Fruit fly (Drosophila melanogaster) whole organism, embryonic: Measurements from ENCODE around the gene CG7806.
A peak's percentile ranks its signal among the peaks of the same experiment; 100 is the strongest.

Source experiments
- Bgb ChIP-seq: fragments of 200-800 bp; sonication (Bioruptor generic); IDR thresholded peaks from 2 replicates; pipeline ENCODE4 v1.3.6; 2022; ENCODE audit warnings: missing biosample characterization, missing genetic modification characterization; ENCODE audit not compliant: partially characterized antibody
- Blimp-1 ChIP-seq: fragments of 200-800 bp; sonication (Bioruptor generic); optimal IDR thresholded peaks from 3 replicates; lab custom pipeline; 2018; ENCODE audit warnings: missing biosample characterization, missing genetic modification characterization, mild to moderate bottlenecking, moderate library complexity, missing genetic modification reagents
- CG11504 ChIP-seq: fragments of 200-800 bp; sonication (Bioruptor generic); optimal IDR thresholded peaks from 3 replicates; lab custom pipeline; 2019; ENCODE audit warnings: missing biosample characterization, mild to moderate bottlenecking, missing genetic modification characterization, moderate library complexity
- CG12155 ChIP-seq: fragments of 200-800 bp; sonication (Bioruptor generic); optimal IDR thresholded peaks from 3 replicates; lab custom pipeline; 2016; ENCODE audit warnings: missing biosample characterization, missing genetic modification characterization
- CG12299 ChIP-seq: fragments of 200-800 bp; sonication (Bioruptor generic); optimal IDR thresholded peaks from 2 replicates; lab custom pipeline; 2018; ENCODE audit warnings: missing biosample characterization, mild to moderate bottlenecking, missing genetic modification characterization
- CG12769 ChIP-seq: fragments of 200-800 bp; sonication (Bioruptor generic); optimal IDR thresholded peaks from 2 replicates; lab custom pipeline; 2019; ENCODE audit warnings: missing biosample characterization, mild to moderate bottlenecking, missing genetic modification characterization, moderate library complexity
- CG1602 ChIP-seq: fragments of 200-800 bp; sonication (Bioruptor generic); optimal IDR thresholded peaks from 3 replicates; lab custom pipeline; 2016; ENCODE audit warnings: missing biosample characterization, missing genetic modification characterization
- CG17802 ChIP-seq: fragments of 200-800 bp; sonication (Bioruptor generic); optimal IDR thresholded peaks from 2 replicates; lab custom pipeline; 2018; ENCODE audit warnings: missing biosample characterization, mild to moderate bottlenecking, missing genetic modification characterization, moderate library complexity
- CG17912 ChIP-seq: fragments of 200-800 bp; sonication (Bioruptor generic); optimal IDR thresholded peaks from 2 replicates; lab custom pipeline; 2018; ENCODE audit warnings: missing biosample characterization, mild to moderate bottlenecking, missing genetic modification characterization
- CG31388 ChIP-seq: fragments of 200-800 bp; sonication (Bioruptor generic); optimal IDR thresholded peaks from 2 replicates; lab custom pipeline; 2016; ENCODE audit warnings: missing biosample characterization, missing genetic modification characterization
- CG32532 ChIP-seq: fragments of 200-800 bp; sonication (Bioruptor generic); IDR thresholded peaks from 2 replicates; pipeline ENCODE4 v1.3.6; 2022; ENCODE audit warnings: missing biosample characterization, missing genetic modification characterization
- CG3407 ChIP-seq: fragments of 200-800 bp; sonication (Bioruptor generic); optimal IDR thresholded peaks from 2 replicates; lab custom pipeline; 2018; ENCODE audit warnings: missing biosample characterization, mild to moderate bottlenecking, missing genetic modification characterization
- CG4404 ChIP-seq: fragments of 200-800 bp; sonication (Bioruptor generic); IDR thresholded peaks from 2 replicates; pipeline ENCODE4 v1.3.6; 2022; ENCODE audit warnings: missing biosample characterization, missing genetic modification characterization
- CG4820 ChIP-seq: fragments of 200-800 bp; sonication (Bioruptor generic); optimal IDR thresholded peaks from 3 replicates; lab custom pipeline; 2016; ENCODE audit warnings: missing biosample characterization, missing genetic modification characterization
- CG7963 ChIP-seq: fragments of 200-800 bp; sonication (Bioruptor generic); IDR thresholded peaks from 3 replicates; pipeline ENCODE4 v1.3.6; 2022; ENCODE audit warnings: missing biosample characterization, missing genetic modification characterization; ENCODE audit not compliant: partially characterized antibody
- CG7987 ChIP-seq: fragments of 200-800 bp; sonication (Bioruptor generic); optimal IDR thresholded peaks from 2 replicates; lab custom pipeline; 2018; ENCODE audit warnings: missing biosample characterization, mild to moderate bottlenecking, missing genetic modification characterization, moderate library complexity
- CG8290 ChIP-seq, 3 experiments: fragments of 200-800 bp; sonication (Bioruptor generic); optimal IDR thresholded peaks; 2 replicates each; lab custom pipeline; 2016 to 2019; ENCODE audit warnings: missing biosample characterization in 3 of 3, missing genetic modification characterization in 3 of 3, mild to moderate bottlenecking in 2 of 3, moderate library complexity in 1 of 3
- CrebB ChIP-seq: fragments of 200-800 bp; sonication (Bioruptor generic); optimal IDR thresholded peaks from 3 replicates; lab custom pipeline; 2018; ENCODE audit warnings: missing biosample characterization, mild to moderate bottlenecking, missing genetic modification characterization
- E2f1 ChIP-seq: fragments of 200-800 bp; sonication (Bioruptor generic); IDR thresholded peaks from 2 replicates; pipeline ENCODE4 v1.3.6; 2022; ENCODE audit warnings: missing biosample characterization, missing genetic modification characterization
- H15 ChIP-seq: fragments of 200-800 bp; sonication (Bioruptor generic); IDR thresholded peaks from 3 replicates; pipeline ENCODE4 v1.3.6; 2022; ENCODE audit warnings: missing biosample characterization, missing genetic modification characterization
- HHEX ChIP-seq: fragments of 200-800 bp; sonication (Bioruptor generic); optimal IDR thresholded peaks from 3 replicates; lab custom pipeline; 2017; ENCODE audit warnings: missing biosample characterization, mild to moderate bottlenecking, missing genetic modification characterization, missing genetic modification reagents
- HLH4C ChIP-seq: fragments of 200-800 bp; sonication (Bioruptor generic); IDR thresholded peaks from 3 replicates; pipeline ENCODE4 v1.3.6; 2022; ENCODE audit warnings: missing biosample characterization, missing genetic modification characterization; ENCODE audit not compliant: partially characterized antibody
- HmgZ ChIP-seq: fragments of 200-800 bp; sonication (Bioruptor generic); optimal IDR thresholded peaks from 2 replicates; lab custom pipeline; 2018; ENCODE audit warnings: missing biosample characterization, mild to moderate bottlenecking, missing genetic modification characterization
- Myb ChIP-seq: fragments of 200-800 bp; sonication (Bioruptor generic); optimal IDR thresholded peaks from 2 replicates; lab custom pipeline; 2016; ENCODE audit warnings: missing biosample characterization, missing genetic modification characterization
- NFAT ChIP-seq: fragments of 200-800 bp; sonication (Bioruptor generic); IDR thresholded peaks from 2 replicates; pipeline ENCODE4 v1.3.6; 2022; ENCODE audit warnings: missing biosample characterization, missing genetic modification characterization
- Neu2 ChIP-seq: fragments of 200-800 bp; sonication (Bioruptor generic); optimal IDR thresholded peaks from 3 replicates; lab custom pipeline; 2016; ENCODE audit warnings: missing biosample characterization, missing genetic modification characterization, borderline replicate concordance
- Ptx1 ChIP-seq: fragments of 200-800 bp; sonication (Bioruptor generic); IDR thresholded peaks from 2 replicates; pipeline ENCODE4 v1.3.6; 2022; ENCODE audit warnings: missing biosample characterization, missing genetic modification characterization
- Side ChIP-seq: fragments of 200-800 bp; sonication (Bioruptor generic); optimal IDR thresholded peaks from 2 replicates; lab custom pipeline; 2016; ENCODE audit warnings: missing biosample characterization, missing genetic modification characterization
- Vsx1 ChIP-seq: fragments of 200-800 bp; sonication (Bioruptor generic); optimal IDR thresholded peaks from 2 replicates; lab custom pipeline; 2017; ENCODE audit warnings: missing biosample characterization, mild to moderate bottlenecking, missing genetic modification characterization, missing genetic modification reagents
- ase ChIP-seq: fragments of 200-800 bp; sonication (Bioruptor generic); IDR thresholded peaks from 3 replicates; pipeline ENCODE4 v1.3.6; 2022; ENCODE audit warnings: missing biosample characterization, missing genetic modification characterization
- ato ChIP-seq: fragments of 200-800 bp; sonication (Bioruptor generic); IDR thresholded peaks from 2 replicates; pipeline ENCODE4 v1.3.6; 2022; ENCODE audit warnings: missing biosample characterization, missing genetic modification characterization; ENCODE audit not compliant: partially characterized antibody
- bowl ChIP-seq: fragments of 200-800 bp; sonication (Bioruptor generic); IDR thresholded peaks from 2 replicates; pipeline ENCODE4 v1.3.6; 2022; ENCODE audit warnings: missing biosample characterization, missing genetic modification characterization
- chm ChIP-seq: fragments of 200-800 bp; sonication (Bioruptor generic); IDR thresholded peaks from 2 replicates; pipeline ENCODE4 v1.3.6; 2022; ENCODE audit warnings: missing biosample characterization, missing genetic modification characterization
- chn ChIP-seq: fragments of 200-800 bp; sonication (Bioruptor generic); optimal IDR thresholded peaks from 2 replicates; lab custom pipeline; 2016; ENCODE audit warnings: missing biosample characterization, missing genetic modification characterization
- gcm ChIP-seq: fragments of 200-800 bp; sonication (Bioruptor generic); optimal IDR thresholded peaks from 2 replicates; lab custom pipeline; 2019; ENCODE audit warnings: missing biosample characterization, mild to moderate bottlenecking, missing genetic modification characterization, moderate library complexity
- grau ChIP-seq: fragments of 200-800 bp; optimal IDR thresholded peaks from 3 replicates; lab custom pipeline; 2019; ENCODE audit warnings: missing biosample characterization, mild to moderate bottlenecking, missing genetic modification characterization, moderate library complexity
- grn ChIP-seq: fragments of 200-800 bp; sonication (Bioruptor generic); optimal IDR thresholded peaks from 3 replicates; lab custom pipeline; 2017; ENCODE audit warnings: missing biosample characterization, missing genetic modification characterization
- gsb-n ChIP-seq: fragments of 200-800 bp; sonication (Bioruptor generic); optimal IDR thresholded peaks from 3 replicates; lab custom pipeline; 2018; ENCODE audit warnings: missing biosample characterization, mild to moderate bottlenecking, missing genetic modification characterization
- jing ChIP-seq: fragments of 200-800 bp; sonication (Bioruptor generic); optimal IDR thresholded peaks from 2 replicates; lab custom pipeline; 2018; ENCODE audit warnings: missing biosample characterization, mild to moderate bottlenecking, missing genetic modification characterization
- kah ChIP-seq: fragments of 200-800 bp; sonication (Bioruptor generic); optimal IDR thresholded peaks from 2 replicates; lab custom pipeline; 2018; ENCODE audit warnings: missing biosample characterization, mild to moderate bottlenecking, missing genetic modification characterization
- klu ChIP-seq: fragments of 200-800 bp; sonication (Bioruptor generic); IDR thresholded peaks from 2 replicates; pipeline ENCODE4 v1.3.6; 2022; ENCODE audit warnings: missing biosample characterization, missing genetic modification characterization
- lbe ChIP-seq: fragments of 200-800 bp; sonication (Bioruptor generic); optimal IDR thresholded peaks from 2 replicates; lab custom pipeline; 2016; ENCODE audit warnings: missing biosample characterization, mild to moderate bottlenecking, missing genetic modification characterization
- mld ChIP-seq: fragments of 200-800 bp; sonication (Bioruptor generic); IDR thresholded peaks from 3 replicates; pipeline ENCODE4 v1.3.6; 2022; ENCODE audit warnings: missing biosample characterization, missing genetic modification characterization; ENCODE audit not compliant: partially characterized antibody
- pum ChIP-seq: fragments of 200-800 bp; sonication (Bioruptor generic); optimal IDR thresholded peaks from 2 replicates; lab custom pipeline; 2016; ENCODE audit warnings: missing biosample characterization, missing genetic modification characterization
- pzg ChIP-seq: fragments of 200-800 bp; sonication (Bioruptor generic); optimal IDR thresholded peaks from 3 replicates; lab custom pipeline; 2018; ENCODE audit warnings: missing biosample characterization, mild to moderate bottlenecking, missing genetic modification characterization, moderate library complexity
- sisA ChIP-seq: fragments of 200-800 bp; sonication (Bioruptor generic); IDR thresholded peaks from 2 replicates; pipeline ENCODE4 v1.3.6; 2022; ENCODE audit warnings: missing biosample characterization, missing genetic modification characterization
- sr ChIP-seq: fragments of 200-800 bp; sonication (Bioruptor generic); IDR thresholded peaks from 3 replicates; pipeline ENCODE4 v1.3.6; 2022; ENCODE audit warnings: missing biosample characterization, missing genetic modification characterization
- sug ChIP-seq: fragments of 200-800 bp; optimal IDR thresholded peaks from 2 replicates; lab custom pipeline; 2019; ENCODE audit warnings: missing biosample characterization, mild to moderate bottlenecking, missing genetic modification characterization, moderate library complexity
- twi ChIP-seq: fragments of 200-800 bp; optimal IDR thresholded peaks from 2 replicates; lab custom pipeline; 2019; ENCODE audit warnings: missing biosample characterization, mild to moderate bottlenecking, missing genetic modification characterization, moderate library complexity

The CG7806 gene

DNA sequence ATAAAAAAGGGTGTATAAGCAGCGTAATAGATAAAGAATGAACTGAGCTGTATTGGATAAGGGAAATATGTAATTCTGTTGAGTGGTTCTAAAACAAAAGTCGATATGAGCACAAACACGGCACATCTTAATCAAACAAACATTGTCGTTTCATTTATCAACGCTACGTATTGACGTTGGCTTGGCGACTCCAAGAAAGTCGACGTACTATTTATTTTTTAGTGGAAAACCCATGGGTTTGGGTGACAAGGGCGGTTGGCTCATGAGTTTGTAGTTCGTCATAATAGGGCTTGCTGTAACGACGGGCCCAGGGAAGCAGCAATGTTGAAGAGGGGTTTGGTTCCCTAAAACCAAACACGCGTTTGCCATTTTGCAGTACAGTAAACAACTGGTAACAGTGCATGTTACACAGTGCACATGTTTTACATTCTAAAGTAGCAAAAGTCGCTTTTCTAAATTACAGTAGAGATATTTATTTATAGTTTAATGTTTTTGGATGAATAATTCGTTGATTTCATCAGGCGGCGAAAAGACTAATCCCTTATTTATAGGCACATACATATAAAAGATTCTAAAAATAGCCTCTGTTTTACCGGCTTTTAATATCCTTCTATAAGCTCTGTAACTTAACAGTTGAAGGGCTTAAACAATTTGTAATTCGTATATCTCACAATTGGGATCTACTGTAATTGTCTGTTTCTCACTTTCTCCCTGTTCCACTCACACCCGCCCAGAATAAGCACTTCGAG, 50.2 kb downstream of the CG7806 start (continued):
- no peak for TF ChIP-seq chn (GFP tag; lab: Kevin White, UChicago)
- TF ChIP-seq CG17912 (GFP tag; lab: Kevin White, UChicago): no peak
- no peak for TF ChIP-seq Neu2 (GFP tag; lab: Kevin White, UChicago)
- TF ChIP-seq Bgb: no peak
- TF ChIP-seq H15 (GFP tag; lab: Robert Waterston, UW): no peak
- no peak for TF ChIP-seq CG12155 (GFP tag; lab: Kevin White, UChicago)
- no peak for TF ChIP-seq gcm (GFP tag; lab: Kevin White, UChicago)
- TF ChIP-seq Side: no peak
- peak; percentile 26 for TF ChIP-seq lbe
- TF ChIP-seq jing (GFP tag; lab: Kevin White, UChicago): no peak
- no peak for TF ChIP-seq CG31388 (GFP tag; lab: Kevin White, UChicago)
- TF ChIP-seq Vsx1: no peak
- peak; percentile 19 for TF ChIP-seq CG1602
- TF ChIP-seq kah: no peak
- no peak for TF ChIP-seq CG8290 (GFP tag; optimal IDR thresholded peaks at IDR 0.05; lab: Kevin White, UChicago)
- no peak for TF ChIP-seq CG8290 (tag; optimal IDR thresholded peaks at IDR 0.05; lab: Kevin White, UChicago)
- TF ChIP-seq grn (GFP tag; lab: Kevin White, UChicago): no peak
- TF ChIP-seq HmgZ (tag; lab: Kevin White, UChicago): no peak
- no peak for TF ChIP-seq HLH4C (GFP tag; lab: Robert Waterston, UW)
- peak; percentile 28; the same call in 1 of the 2 replicates for TF ChIP-seq CG32532 (GFP tag; lab: Robert Waterston, UW)
- TF ChIP-seq sr: no peak
- TF ChIP-seq sisA: peak; percentile 44; the same call in 1 of the 2 replicates
- no peak for TF ChIP-seq Myb (GFP tag; lab: Kevin White, UChicago)
- TF ChIP-seq CG12769 (tag; lab: Kevin White, UChicago): no peak
- TF ChIP-seq HHEX (GFP tag; lab: Kevin White, UChicago): no peak
- TF ChIP-seq sug (tag; lab: Kevin White, UChicago): no peak
- TF ChIP-seq CG7987 (GFP tag; lab: Kevin White, UChicago): peak; percentile 2
- TF ChIP-seq CG17802 (tag; lab: Kevin White, UChicago): no peak
- TF ChIP-seq CG3407 (GFP tag; lab: Kevin White, UChicago): no peak
- no peak for TF ChIP-seq CG7963 (GFP tag; lab: Robert Waterston, UW)
- no peak for TF ChIP-seq pzg
- no peak for TF ChIP-seq bowl (GFP tag; lab: Robert Waterston, UW)
- no peak for TF ChIP-seq gsb-n (tag; lab: Kevin White, UChicago)
- no peak for TF ChIP-seq CG11504 (tag; lab: Kevin White, UChicago)
- TF ChIP-seq ato (GFP tag; lab: Robert Waterston, UW): no peak
- TF ChIP-seq chm (GFP tag; lab: Robert Waterston, UW): no peak
- peak; percentile 87 for TF ChIP-seq grau (tag; lab: Kevin White, UChicago)
- TF ChIP-seq E2f1: no peak
- no peak for TF ChIP-seq CG4404
- no peak for TF ChIP-seq klu (GFP tag; lab: Robert Waterston, UW)
- TF ChIP-seq Blimp-1 (GFP tag; lab: Kevin White, UChicago): peak; percentile 50
- no peak for TF ChIP-seq CrebB (tag; lab: Kevin White, UChicago)
- TF ChIP-seq ase (GFP tag; lab: Robert Waterston, UW): 0 out of 3 replicates have a peak, but pooled peaks have one; percentile 14
- TF ChIP-seq NFAT (GFP tag; lab: Robert Waterston, UW): no peak
- no peak for TF ChIP-seq CG4820
- TF ChIP-seq Ptx1 (GFP tag; lab: Robert Waterston, UW): no peak
- TF ChIP-seq twi (tag; lab: Kevin White, UChicago): no peak
- peak; percentile 13 for TF ChIP-seq CG12299 (tag; lab: Kevin White, UChicago)
- no peak for TF ChIP-seq mld (GFP tag; lab: Robert Waterston, UW)
- no peak for TF ChIP-seq pum
